Fruit fly (Drosophila melanogaster) whole organism, embryonic: ENCODE data around the gene Jhbp12.

Experiments
- ATbp ChIP-seq: fragments of 200-800 bp; sonication (Bioruptor generic); optimal IDR thresholded peaks from 2 replicates; lab custom pipeline; 2017; ENCODE audit warnings: missing biosample characterization, mild to moderate bottlenecking, missing genetic modification characterization, missing genetic modification reagents
- Ada2b ChIP-seq: fragments of 200-800 bp; sonication (Bioruptor generic); IDR thresholded peaks from 2 replicates; pipeline ENCODE4 v1.3.6; 2022; ENCODE audit warnings: missing biosample characterization, missing genetic modification characterization
- BEAF-32 ChIP-seq: fragments of 200-800 bp; sonication (Bioruptor generic); optimal IDR thresholded peaks from 3 replicates; lab custom pipeline; 2017; ENCODE audit warnings: missing biosample characterization, missing genetic modification characterization, mild to moderate bottlenecking, moderate library complexity, missing genetic modification reagents
- CG10462 ChIP-seq: fragments of 200-800 bp; sonication (Bioruptor generic); optimal IDR thresholded peaks from 2 replicates; lab custom pipeline; 2016; ENCODE audit warnings: missing biosample characterization, missing genetic modification characterization
- CG11247 ChIP-seq: fragments of 200-800 bp; sonication (Bioruptor generic); IDR thresholded peaks from 2 replicates; pipeline ENCODE4 v1.3.6; 2022; ENCODE audit warnings: missing biosample characterization, missing genetic modification characterization
- CG11695 ChIP-seq: fragments of 200-800 bp; sonication (Bioruptor generic); IDR thresholded peaks from 3 replicates; pipeline ENCODE4 v1.3.6; 2022; ENCODE audit warnings: missing biosample characterization, missing genetic modification characterization
- CG12236 ChIP-seq: fragments of 200-800 bp; sonication (Bioruptor generic); optimal IDR thresholded peaks from 2 replicates; lab custom pipeline; 2016; ENCODE audit warnings: missing biosample characterization, missing genetic modification characterization
- CG12299 ChIP-seq: fragments of 200-800 bp; sonication (Bioruptor generic); optimal IDR thresholded peaks from 2 replicates; lab custom pipeline; 2018; ENCODE audit warnings: missing biosample characterization, mild to moderate bottlenecking, missing genetic modification characterization
- CG12769 ChIP-seq: fragments of 200-800 bp; sonication (Bioruptor generic); optimal IDR thresholded peaks from 2 replicates; lab custom pipeline; 2019; ENCODE audit warnings: missing biosample characterization, mild to moderate bottlenecking, missing genetic modification characterization, moderate library complexity
- CG15011 ChIP-seq: fragments of 200-800 bp; sonication (Bioruptor generic); optimal IDR thresholded peaks from 3 replicates; lab custom pipeline; 2018; ENCODE audit warnings: missing biosample characterization, mild to moderate bottlenecking, missing genetic modification characterization
- CG17361 ChIP-seq: fragments of 200-800 bp; sonication (Bioruptor generic); IDR thresholded peaks from 3 replicates; pipeline ENCODE4 v1.3.6; 2022; ENCODE audit warnings: missing biosample characterization, missing genetic modification characterization
- CG2712 ChIP-seq: fragments of 200-800 bp; optimal IDR thresholded peaks from 3 replicates; lab custom pipeline; 2019; ENCODE audit warnings: missing biosample characterization, mild to moderate bottlenecking, missing genetic modification characterization, moderate library complexity
- CG31224 ChIP-seq: fragments of 200-800 bp; sonication (Bioruptor generic); IDR thresholded peaks from 2 replicates; pipeline ENCODE4 v1.3.6; 2022; ENCODE audit warnings: missing biosample characterization, missing genetic modification characterization
- CG32772 ChIP-seq: fragments of 200-800 bp; sonication (Bioruptor generic); IDR thresholded peaks from 2 replicates; pipeline ENCODE4 v1.3.6; 2022; ENCODE audit warnings: missing biosample characterization, missing genetic modification characterization
- CG34224 ChIP-seq: fragments of 200-800 bp; sonication (Bioruptor generic); IDR thresholded peaks from 3 replicates; pipeline ENCODE4 v1.3.6; 2022; ENCODE audit warnings: missing biosample characterization, missing genetic modification characterization; ENCODE audit not compliant: partially characterized antibody
- CG4730 ChIP-seq: fragments of 200-800 bp; sonication (Bioruptor generic); IDR thresholded peaks from 2 replicates; pipeline ENCODE4 v1.3.6; 2022; ENCODE audit warnings: missing biosample characterization, missing genetic modification characterization
- CG4820 ChIP-seq: fragments of 200-800 bp; sonication (Bioruptor generic); optimal IDR thresholded peaks from 3 replicates; lab custom pipeline; 2016; ENCODE audit warnings: missing biosample characterization, missing genetic modification characterization
- CG4854 ChIP-seq: fragments of 200-800 bp; sonication (Bioruptor generic); optimal IDR thresholded peaks from 2 replicates; lab custom pipeline; 2016; ENCODE audit warnings: missing biosample characterization, missing genetic modification characterization, inconsistent platforms
- CG5953 ChIP-seq: fragments of 200-800 bp; sonication (Bioruptor generic); IDR thresholded peaks from 2 replicates; pipeline ENCODE4 v1.3.6; 2022; ENCODE audit warnings: missing biosample characterization, missing genetic modification characterization
- CG6791 ChIP-seq: fragments of 200-800 bp; sonication (Bioruptor generic); IDR thresholded peaks from 3 replicates; pipeline ENCODE4 v1.3.6; 2022; ENCODE audit warnings: missing biosample characterization, missing genetic modification characterization; ENCODE audit not compliant: partially characterized antibody
- CG9817 ChIP-seq: fragments of 200-800 bp; sonication (Bioruptor generic); optimal IDR thresholded peaks from 2 replicates; lab custom pipeline; 2018; ENCODE audit warnings: missing biosample characterization, mild to moderate bottlenecking, missing genetic modification characterization, moderate library complexity
- CoRest ChIP-seq: fragments of 200-800 bp; sonication (Bioruptor generic); optimal IDR thresholded peaks from 3 replicates; lab custom pipeline; 2018; ENCODE audit warnings: missing biosample characterization, mild to moderate bottlenecking, missing genetic modification characterization, moderate library complexity
- E2f2 ChIP-seq: fragments of 200-800 bp; sonication (Bioruptor generic); IDR thresholded peaks from 2 replicates; pipeline ENCODE4 v1.3.6; 2022; ENCODE audit warnings: missing biosample characterization, missing genetic modification characterization
- Eip74EF ChIP-seq, 2 experiments: fragments of 200-800 bp in 1 of 2; fragments of >200 bp in 1 of 2; sonication (Bioruptor generic) in 1 of 2; optimal IDR thresholded peaks; 2 replicates each; lab custom pipeline; 2017 to 2019; ENCODE audit warnings: missing biosample characterization in 2 of 2, missing genetic modification characterization in 2 of 2, mild to moderate bottlenecking in 1 of 2, moderate library complexity in 1 of 2
- Gsc ChIP-seq: fragments of 200-800 bp; sonication (Bioruptor generic); IDR thresholded peaks from 2 replicates; pipeline ENCODE4 v1.3.6; 2022; ENCODE audit warnings: missing biosample characterization, missing genetic modification characterization
- Hmr ChIP-seq: fragments of 200-800 bp; sonication (Bioruptor generic); optimal IDR thresholded peaks from 3 replicates; lab custom pipeline; 2017; ENCODE audit warnings: mild to moderate bottlenecking, missing biosample characterization, missing genetic modification reagents, missing genetic modification characterization
- NC2α ChIP-seq: fragments of 200-800 bp; sonication (Bioruptor generic); optimal IDR thresholded peaks from 2 replicates; lab custom pipeline; 2016; ENCODE audit warnings: missing biosample characterization, missing genetic modification characterization
- NC2β ChIP-seq: fragments of 200-800 bp; sonication (Bioruptor generic); optimal IDR thresholded peaks from 2 replicates; lab custom pipeline; 2016; ENCODE audit warnings: missing biosample characterization, missing genetic modification characterization
- Oli ChIP-seq: fragments of 200-800 bp; sonication (Bioruptor generic); optimal IDR thresholded peaks from 2 replicates; lab custom pipeline; 2018; ENCODE audit warnings: missing biosample characterization, mild to moderate bottlenecking, missing genetic modification characterization, moderate library complexity
- Pdp1 ChIP-seq, 2 experiments: fragments of 200-800 bp; sonication (Bioruptor generic); optimal IDR thresholded peaks; 3 replicates each; lab custom pipeline; 2016; ENCODE audit warnings: missing biosample characterization in 2 of 2, missing genetic modification characterization in 2 of 2, mild to moderate bottlenecking in 1 of 2, moderate library complexity in 1 of 2
- Spps ChIP-seq: fragments of 200-800 bp; sonication (Bioruptor generic); optimal IDR thresholded peaks from 2 replicates; lab custom pipeline; 2018; ENCODE audit warnings: missing biosample characterization, mild to moderate bottlenecking, missing genetic modification characterization
- Ssrp ChIP-seq: fragments of 200-800 bp; sonication (Bioruptor generic); optimal IDR thresholded peaks from 2 replicates; lab custom pipeline; 2018; ENCODE audit warnings: missing biosample characterization, mild to moderate bottlenecking, missing genetic modification characterization, moderate library complexity
- ap ChIP-seq: fragments of 200-800 bp; sonication (Bioruptor generic); IDR thresholded peaks from 2 replicates; pipeline ENCODE4 v1.3.6; 2022; ENCODE audit warnings: missing biosample characterization, missing genetic modification characterization
- bbx ChIP-seq: fragments of 200-800 bp; sonication (Bioruptor generic); IDR thresholded peaks from 2 replicates; pipeline ENCODE4 v1.3.6; 2022; ENCODE audit warnings: missing biosample characterization, missing genetic modification characterization; ENCODE audit not compliant: partially characterized antibody
- dmrt11E ChIP-seq: fragments of 200-800 bp; sonication (Bioruptor generic); optimal IDR thresholded peaks from 3 replicates; lab custom pipeline; 2018; ENCODE audit warnings: missing biosample characterization, mild to moderate bottlenecking, missing genetic modification characterization, moderate library complexity
- grau ChIP-seq: fragments of 200-800 bp; optimal IDR thresholded peaks from 3 replicates; lab custom pipeline; 2019; ENCODE audit warnings: missing biosample characterization, mild to moderate bottlenecking, missing genetic modification characterization, moderate library complexity
- lmd ChIP-seq: fragments of 200-800 bp; sonication (Bioruptor generic); IDR thresholded peaks from 2 replicates; pipeline ENCODE4 v1.3.6; 2022; ENCODE audit warnings: missing biosample characterization, missing genetic modification characterization
- odd ChIP-seq: fragments of 200-800 bp; sonication (Bioruptor generic); optimal IDR thresholded peaks from 2 replicates; lab custom pipeline; 2017; ENCODE audit warnings: missing biosample characterization, mild to moderate bottlenecking, missing genetic modification characterization
- onecut ChIP-seq: fragments of 200-800 bp; sonication (Bioruptor generic); IDR thresholded peaks from 2 replicates; pipeline ENCODE4 v1.3.6; 2022; ENCODE audit warnings: missing biosample characterization, missing genetic modification characterization
- pum ChIP-seq: fragments of 200-800 bp; sonication (Bioruptor generic); optimal IDR thresholded peaks from 2 replicates; lab custom pipeline; 2016; ENCODE audit warnings: missing biosample characterization, missing genetic modification characterization
- row ChIP-seq: fragments of 200-800 bp; sonication (Bioruptor generic); IDR thresholded peaks from 3 replicates; pipeline ENCODE4 v1.3.6; 2022; ENCODE audit warnings: missing biosample characterization, missing genetic modification characterization
- schlank ChIP-seq: fragments of 200-800 bp; sonication (Bioruptor generic); optimal IDR thresholded peaks from 2 replicates; lab custom pipeline; 2018; ENCODE audit warnings: missing biosample characterization, mild to moderate bottlenecking, missing genetic modification characterization
- scrt ChIP-seq: fragments of 200-800 bp; sonication (Bioruptor generic); optimal IDR thresholded peaks from 2 replicates; lab custom pipeline; 2018; ENCODE audit warnings: missing biosample characterization, mild to moderate bottlenecking, missing genetic modification characterization, moderate library complexity
- sens ChIP-seq: fragments of 200-800 bp; sonication (Bioruptor generic); peaks from one replicate; lab custom pipeline; 2016; ENCODE audit warnings: missing biosample characterization, missing genetic modification characterization
- shn ChIP-seq: fragments of 200-800 bp; sonication (Bioruptor generic); optimal IDR thresholded peaks from 3 replicates; lab custom pipeline; 2016; ENCODE audit warnings: missing biosample characterization, missing genetic modification characterization
- stwl ChIP-seq: fragments of 200-800 bp; sonication (Bioruptor generic); optimal IDR thresholded peaks from 3 replicates; lab custom pipeline; 2018; ENCODE audit warnings: missing biosample characterization, mild to moderate bottlenecking, missing genetic modification characterization, moderate library complexity
- ttk ChIP-seq: fragments of 200-800 bp; sonication (Bioruptor generic); IDR thresholded peaks from 2 replicates; pipeline ENCODE4 v2.1.2; 2022; ENCODE audit warnings: missing biosample characterization, missing genetic modification characterization
- twi ChIP-seq: fragments of 200-800 bp; optimal IDR thresholded peaks from 2 replicates; lab custom pipeline; 2019; ENCODE audit warnings: missing biosample characterization, mild to moderate bottlenecking, missing genetic modification characterization, moderate library complexity
- vfl ChIP-seq: fragments of 200-800 bp; sonication (Bioruptor generic); optimal IDR thresholded peaks from 2 replicates; lab custom pipeline; 2016; ENCODE audit warnings: missing biosample characterization, missing genetic modification characterization

Jhbp12 gene

dm6 chr3R:24543033-24543675 is 18.6 kb downstream of the Jhbp12 start (continued):
- TF ChIP-seq NC2β (peak; percentile 83), vfl (GFP tag; lab: Kevin White, UChicago) (peak; percentile 88), CG12769 (tag; lab: Kevin White, UChicago) (peak; percentile 98), Pdp1 (GFP tag; optimal IDR thresholded peaks at IDR 0.05; lab: Kevin White, UChicago) (peak; percentile 88 to 89), ATbp (GFP tag; lab: Kevin White, UChicago) (peak; percentile 83), Ssrp (peak; percentile 85), sens (GFP tag; lab: Kevin White, UChicago) (peak; percentile 98), scrt (no peak), CG15011 (peak; percentile 90), CG5953 (GFP tag; lab: Robert Waterston, UW) (peak; percentile 90), odd (no peak), onecut (GFP tag; lab: Robert Waterston, UW) (no peak; the same call in 1 of the 2 replicates), CG32772 (GFP tag; lab: Robert Waterston, UW) (peak; percentile 93), lmd (GFP tag; lab: Robert Waterston, UW) (peak; percentile 95), CG31224 (GFP tag; lab: Robert Waterston, UW) (peak; percentile 89), Gsc (GFP tag; lab: Robert Waterston, UW) (peak; percentile 72; the same call in 1 of the 2 replicates), grau (tag; lab: Kevin White, UChicago) (peak; percentile 99), Ada2b (peak; percentile 95), ttk (GFP tag; lab: Robert Waterston, UW) (peak; percentile 92), E2f2 (peak; percentile 78), ap (peak; percentile 91), CG2712 (tag; lab: Kevin White, UChicago) (peak; percentile 90), CG17361 (no peak; the same call in 1 of the 3 replicates), stwl (tag; lab: Kevin White, UChicago) (no peak), CG4854 (GFP tag; lab: Kevin White, UChicago) (no peak), CG10462 (GFP tag; lab: Kevin White, UChicago) (peak; percentile 79), CG4820 (GFP tag; lab: Kevin White, UChicago) (peak; percentile 75), CG9817 (tag; lab: Kevin White, UChicago) (peak; percentile 94), shn (GFP tag; lab: Kevin White, UChicago) (peak; percentile 57), NC2α (peak; percentile 34), pum (GFP tag; lab: Kevin White, UChicago) (peak; percentile 72), CG4730 (GFP tag; lab: Robert Waterston, UW) (peak; percentile 94), CG11247 (GFP tag; lab: Robert Waterston, UW) (peak; percentile 97), CG11695 (GFP tag; lab: Robert Waterston, UW) (peak; percentile 96), BEAF-32 (GFP tag; lab: Kevin White, UChicago) (peak; percentile 2), CoRest (tag; lab: Kevin White, UChicago) (peak; percentile 96), row (GFP tag; lab: Robert Waterston, UW) (peak; percentile 98), CG6791 (GFP tag; lab: Robert Waterston, UW) (no peak), schlank (tag; lab: Kevin White, UChicago) (peak; percentile 83), bbx (GFP tag; lab: Robert Waterston, UW) (no peak), CG34224 (GFP tag; lab: Robert Waterston, UW) (no peak), twi (tag; lab: Kevin White, UChicago) (peak; percentile 82), dmrt11E (tag; lab: Kevin White, UChicago) (peak; percentile 44), Oli (tag; lab: Kevin White, UChicago) (peak; percentile 95), Hmr (peak; percentile 93), CG12299 (tag; lab: Kevin White, UChicago) (peak; percentile 89), Spps (peak; percentile 31), CG12236 (GFP tag; lab: Kevin White, UChicago) (peak; percentile 62), Eip74EF (GFP tag; optimal IDR thresholded peaks at IDR 0.05; lab: Kevin White, UChicago) (peak in 1 of 2 experiments; percentile 93)
